Fruit fly (Drosophila melanogaster): ENCODE results near the gene niki.

niki gene

dm6 chr3R:24850420-24850819 lies 25.0 kb upstream of the niki start, which contains the start of gene CG7006:
TSS of gene CG7006 (plus strand) at chr3R:24850627.
- TF ChIP-seq CG14711 (tag; optimal IDR thresholded peaks at IDR 0.05), result peak; percentile 77
- TF ChIP-seq CG7045 (GFP tag; optimal IDR thresholded peaks at IDR 0.05), result peak; percentile 71
- peak; percentile 76 for TF ChIP-seq Hr96 (GFP tag; optimal IDR thresholded peaks at IDR 0.05)
- TF ChIP-seq CG11617 (GFP tag; optimal IDR thresholded peaks at IDR 0.05), result peak; percentile 41
- TF ChIP-seq CG33017 (tag; optimal IDR thresholded peaks at IDR 0.05), result peak; percentile 60
- peak; percentile 88 for TF ChIP-seq pad (GFP tag; optimal IDR thresholded peaks at IDR 0.05)
- TF ChIP-seq tj (GFP tag; optimal IDR thresholded peaks at IDR 0.05), result no peak
- peak; percentile 72 for TF ChIP-seq ovo (GFP tag; optimal IDR thresholded peaks at IDR 0.05)
- peak; percentile 97 for TF ChIP-seq CG1620 (GFP tag; optimal IDR thresholded peaks at IDR 0.05)
- peak; percentile 43 for TF ChIP-seq cic (GFP tag; optimal IDR thresholded peaks at IDR 0.05)
- peak; percentile 97 for TF ChIP-seq Mnt (GFP tag; optimal IDR thresholded peaks at IDR 0.05)
- no peak for TF ChIP-seq cnc (optimal IDR thresholded peaks at IDR 0.05)
- TF ChIP-seq toe (GFP tag; optimal IDR thresholded peaks at IDR 0.05), result peak; percentile 80
- TF ChIP-seq CG12768 (GFP tag; optimal IDR thresholded peaks at IDR 0.05), result peak; percentile 79
- TF ChIP-seq Clk (GFP tag; optimal IDR thresholded peaks at IDR 0.05), result peak; percentile 67
- TF ChIP-seq kay (GFP tag; ENCODE audit: borderline replicate concordance), result no peak
- TF ChIP-seq CG7101 (tag; optimal IDR thresholded peaks at IDR 0.05), result peak; percentile 91
- peak; percentile 98 for TF ChIP-seq Crg-1 (GFP tag; optimal IDR thresholded peaks at IDR 0.05)
- peak; percentile 77 for TF ChIP-seq CG5204 (GFP tag; optimal IDR thresholded peaks at IDR 0.05)
- peak; percentile 75 for TF ChIP-seq bab1 (GFP tag; optimal IDR thresholded peaks at IDR 0.05)

dm6 chr3R:24845952-24846848 lies 20.8 kb upstream of the niki start:
- no peak for TF ChIP-seq CG5204 (GFP tag; optimal IDR thresholded peaks at IDR 0.05)
- peak; percentile 84 for TF ChIP-seq tj (GFP tag; optimal IDR thresholded peaks at IDR 0.05)

dm6 chr3R:24845148-24845547 lies 19.7 kb upstream of the niki start:
- TF ChIP-seq CG1620 (GFP tag; optimal IDR thresholded peaks at IDR 0.05) (no peak), bab1 (GFP tag; optimal IDR thresholded peaks at IDR 0.05) (no peak), pad (GFP tag; optimal IDR thresholded peaks at IDR 0.05) (no peak), Crg-1 (GFP tag; optimal IDR thresholded peaks at IDR 0.05) (no peak), ovo (GFP tag; optimal IDR thresholded peaks at IDR 0.05) (no peak), CG33017 (tag; optimal IDR thresholded peaks at IDR 0.05) (no peak), cnc (optimal IDR thresholded peaks at IDR 0.05) (no peak), CG7101 (tag; optimal IDR thresholded peaks at IDR 0.05) (no peak), CG7045 (GFP tag; optimal IDR thresholded peaks at IDR 0.05) (no peak), CG5204 (GFP tag; optimal IDR thresholded peaks at IDR 0.05) (no peak), cic (GFP tag; optimal IDR thresholded peaks at IDR 0.05) (no peak), tj (GFP tag; optimal IDR thresholded peaks at IDR 0.05) (no peak)

- TF ChIP-seq Clk (GFP tag; optimal IDR thresholded peaks at IDR 0.05) (no peak), Mnt (GFP tag; optimal IDR thresholded peaks at IDR 0.05) (no peak), kay (GFP tag; ENCODE audit: borderline replicate concordance) (no peak), CG14711 (tag; optimal IDR thresholded peaks at IDR 0.05) (no peak), CG33017 (tag; optimal IDR thresholded peaks at IDR 0.05) (no peak), ovo (GFP tag; optimal IDR thresholded peaks at IDR 0.05) (no peak), CG5204 (GFP tag; optimal IDR thresholded peaks at IDR 0.05) (no peak), CG1620 (GFP tag; optimal IDR thresholded peaks at IDR 0.05) (no peak), CG7045 (GFP tag; optimal IDR thresholded peaks at IDR 0.05) (no peak), pad (GFP tag; optimal IDR thresholded peaks at IDR 0.05) (no peak)
These were observed 16.2 kb upstream of the niki start, which contains the start of gene Esp for dm6 chr3R:24841635-24842034. TSS of gene Esp (plus strand) at chr3R:24841935.

dm6 chr3R:24841063-24841462 lies 15.6 kb upstream of the niki start, which contains the start of gene CG33658:
TSS of gene CG33658 (minus strand) at chr3R:24841163.
- TF ChIP-seq pad (GFP tag; optimal IDR thresholded peaks at IDR 0.05) (no peak), Clk (GFP tag; optimal IDR thresholded peaks at IDR 0.05) (no peak), kay (GFP tag; ENCODE audit: borderline replicate concordance) (no peak), cnc (optimal IDR thresholded peaks at IDR 0.05) (no peak), Hr96 (GFP tag; optimal IDR thresholded peaks at IDR 0.05) (no peak), tj (GFP tag; optimal IDR thresholded peaks at IDR 0.05) (no peak), CG7045 (GFP tag; optimal IDR thresholded peaks at IDR 0.05) (no peak), ovo (GFP tag; optimal IDR thresholded peaks at IDR 0.05) (no peak), CG33017 (tag; optimal IDR thresholded peaks at IDR 0.05) (no peak), CG5204 (GFP tag; optimal IDR thresholded peaks at IDR 0.05) (no peak), CG12768 (GFP tag; optimal IDR thresholded peaks at IDR 0.05) (no peak), cic (GFP tag; optimal IDR thresholded peaks at IDR 0.05) (no peak)

dm6 chr3R:24833652-24834051 lies 8.2 kb upstream of the niki start, which contains the start of gene sosie:
TSS of gene sosie (plus strand) at chr3R:24833952.
- no peak for TF ChIP-seq tj (GFP tag; optimal IDR thresholded peaks at IDR 0.05)
- no peak for TF ChIP-seq CG1620 (GFP tag; optimal IDR thresholded peaks at IDR 0.05)
- TF ChIP-seq cnc (optimal IDR thresholded peaks at IDR 0.05), result no peak
- no peak for TF ChIP-seq pad (GFP tag; optimal IDR thresholded peaks at IDR 0.05)
- TF ChIP-seq Clk (GFP tag; optimal IDR thresholded peaks at IDR 0.05), result no peak
- TF ChIP-seq toe (GFP tag; optimal IDR thresholded peaks at IDR 0.05), result no peak
- TF ChIP-seq CG33017 (tag; optimal IDR thresholded peaks at IDR 0.05), result no peak
- TF ChIP-seq CG7101 (tag; optimal IDR thresholded peaks at IDR 0.05), result no peak
- TF ChIP-seq CG14711 (tag; optimal IDR thresholded peaks at IDR 0.05), result no peak
- no peak for TF ChIP-seq CG5204 (GFP tag; optimal IDR thresholded peaks at IDR 0.05)
- TF ChIP-seq kay (GFP tag; ENCODE audit: borderline replicate concordance), result no peak
- no peak for TF ChIP-seq cic (GFP tag; optimal IDR thresholded peaks at IDR 0.05)
- no peak for TF ChIP-seq Crg-1 (GFP tag; optimal IDR thresholded peaks at IDR 0.05)
- no peak for TF ChIP-seq CG12768 (GFP tag; optimal IDR thresholded peaks at IDR 0.05)
- no peak for TF ChIP-seq bab1 (GFP tag; optimal IDR thresholded peaks at IDR 0.05)
- TF ChIP-seq ovo (GFP tag; optimal IDR thresholded peaks at IDR 0.05), result no peak
- no peak for TF ChIP-seq CG7045 (GFP tag; optimal IDR thresholded peaks at IDR 0.05)
- TF ChIP-seq Mnt (GFP tag; optimal IDR thresholded peaks at IDR 0.05), result no peak
- no peak for TF ChIP-seq CG11617 (GFP tag; optimal IDR thresholded peaks at IDR 0.05)
- TF ChIP-seq Hr96 (GFP tag; optimal IDR thresholded peaks at IDR 0.05), result no peak

Measured in whole organism, adult.